Fruit fly (Drosophila melanogaster) whole organism, embryonic: ENCODE data around the gene HP1c.

Experiments
- Aef1 ChIP-seq: fragments of 200-800 bp; sonication (Bioruptor generic); IDR thresholded peaks from 3 replicates; pipeline ENCODE4 v1.3.6; 2022; ENCODE audit warnings: missing biosample characterization, missing genetic modification characterization
- BEAF-32 ChIP-seq: fragments of 200-800 bp; sonication (Bioruptor generic); optimal IDR thresholded peaks from 3 replicates; lab custom pipeline; 2017; ENCODE audit warnings: missing biosample characterization, missing genetic modification characterization, mild to moderate bottlenecking, moderate library complexity, missing genetic modification reagents
- Bgb ChIP-seq: fragments of 200-800 bp; sonication (Bioruptor generic); IDR thresholded peaks from 2 replicates; pipeline ENCODE4 v1.3.6; 2022; ENCODE audit warnings: missing biosample characterization, missing genetic modification characterization; ENCODE audit not compliant: partially characterized antibody
- CG12219 ChIP-seq: fragments of 200-800 bp; sonication (Bioruptor generic); optimal IDR thresholded peaks from 3 replicates; lab custom pipeline; 2018; ENCODE audit warnings: missing biosample characterization, mild to moderate bottlenecking, missing genetic modification characterization
- CG13287 ChIP-seq: fragments of 200-800 bp; sonication (Bioruptor generic); IDR thresholded peaks from 2 replicates; pipeline ENCODE4 v1.3.6; 2022; ENCODE audit warnings: missing biosample characterization, missing genetic modification characterization; ENCODE audit not compliant: partially characterized antibody
- CG15696 ChIP-seq: fragments of 200-800 bp; sonication (Bioruptor generic); optimal IDR thresholded peaks from 2 replicates; lab custom pipeline; 2019; ENCODE audit warnings: missing biosample characterization, mild to moderate bottlenecking, missing genetic modification characterization, moderate library complexity
- CG1602 ChIP-seq: fragments of 200-800 bp; sonication (Bioruptor generic); optimal IDR thresholded peaks from 3 replicates; lab custom pipeline; 2016; ENCODE audit warnings: missing biosample characterization, missing genetic modification characterization
- CG17829 ChIP-seq: fragments of 200-800 bp; optimal IDR thresholded peaks from 2 replicates; lab custom pipeline; 2019; ENCODE audit warnings: missing biosample characterization, mild to moderate bottlenecking, missing genetic modification characterization, moderate library complexity
- CG18599 ChIP-seq: fragments of 200-800 bp; sonication (Bioruptor generic); optimal IDR thresholded peaks from 3 replicates; lab custom pipeline; 2017; ENCODE audit warnings: missing biosample characterization, missing genetic modification characterization, mild to moderate bottlenecking, moderate library complexity, missing genetic modification reagents
- CG31388 ChIP-seq: fragments of 200-800 bp; sonication (Bioruptor generic); optimal IDR thresholded peaks from 2 replicates; lab custom pipeline; 2016; ENCODE audit warnings: missing biosample characterization, missing genetic modification characterization
- CG3726 ChIP-seq: fragments of 200-800 bp; sonication (Bioruptor generic); IDR thresholded peaks from 3 replicates; pipeline ENCODE4, ENCODE4 v1.3.6; 2022; ENCODE audit warnings: missing biosample characterization, missing genetic modification characterization
- CG6175 ChIP-seq: fragments of 200-800 bp; sonication (Bioruptor generic); IDR thresholded peaks from 3 replicates; pipeline ENCODE4 v1.3.6; 2022; ENCODE audit warnings: missing biosample characterization, missing genetic modification characterization
- CG6791 ChIP-seq: fragments of 200-800 bp; sonication (Bioruptor generic); IDR thresholded peaks from 3 replicates; pipeline ENCODE4 v1.3.6; 2022; ENCODE audit warnings: missing biosample characterization, missing genetic modification characterization; ENCODE audit not compliant: partially characterized antibody
- CG7786 ChIP-seq: fragments of 200-800 bp; sonication (Bioruptor generic); optimal IDR thresholded peaks from 2 replicates; lab custom pipeline; 2016; ENCODE audit warnings: missing biosample characterization, missing genetic modification characterization
- CG7963 ChIP-seq: fragments of 200-800 bp; sonication (Bioruptor generic); IDR thresholded peaks from 3 replicates; pipeline ENCODE4 v1.3.6; 2022; ENCODE audit warnings: missing biosample characterization, missing genetic modification characterization; ENCODE audit not compliant: partially characterized antibody
- CG8359 ChIP-seq: fragments of 200-800 bp; sonication (Bioruptor generic); optimal IDR thresholded peaks from 2 replicates; lab custom pipeline; 2017; ENCODE audit warnings: missing biosample characterization, mild to moderate bottlenecking, missing genetic modification characterization, borderline replicate concordance
- CoRest ChIP-seq: fragments of 200-800 bp; sonication (Bioruptor generic); optimal IDR thresholded peaks from 3 replicates; lab custom pipeline; 2018; ENCODE audit warnings: missing biosample characterization, mild to moderate bottlenecking, missing genetic modification characterization, moderate library complexity
- D19B ChIP-seq: fragments of 200-800 bp; sonication (Bioruptor generic); optimal IDR thresholded peaks from 2 replicates; lab custom pipeline; 2017; ENCODE audit warnings: missing biosample characterization, mild to moderate bottlenecking, missing genetic modification characterization
- Ets65A ChIP-seq: fragments of 200-800 bp; sonication (Bioruptor generic); peaks from one replicate; lab custom pipeline; 2016; ENCODE audit warnings: missing biosample characterization, missing genetic modification characterization
- Fer3 ChIP-seq: fragments of 200-800 bp; sonication (Bioruptor generic); optimal IDR thresholded peaks from 2 replicates; lab custom pipeline; 2018; ENCODE audit warnings: missing biosample characterization, mild to moderate bottlenecking, missing genetic modification characterization, moderate library complexity
- Gug ChIP-seq: fragments of 200-800 bp; sonication (Bioruptor generic); IDR thresholded peaks from 4 replicates; pipeline ENCODE4 v1.3.6; 2022; ENCODE audit warnings: missing biosample characterization, missing genetic modification characterization
- H2.0 ChIP-seq: fragments of 200-800 bp; sonication (Bioruptor generic); IDR thresholded peaks from 2 replicates; pipeline ENCODE4 v1.3.6; 2022; ENCODE audit warnings: missing biosample characterization, missing genetic modification characterization
- HmgZ ChIP-seq: fragments of 200-800 bp; sonication (Bioruptor generic); optimal IDR thresholded peaks from 2 replicates; lab custom pipeline; 2018; ENCODE audit warnings: missing biosample characterization, mild to moderate bottlenecking, missing genetic modification characterization
- NC2β ChIP-seq: fragments of 200-800 bp; sonication (Bioruptor generic); optimal IDR thresholded peaks from 2 replicates; lab custom pipeline; 2016; ENCODE audit warnings: missing biosample characterization, missing genetic modification characterization
- Opbp ChIP-seq: fragments of 200-800 bp; sonication (Bioruptor generic); IDR thresholded peaks from 3 replicates; pipeline ENCODE4 v1.3.6; 2022; ENCODE audit warnings: missing biosample characterization, missing genetic modification characterization; ENCODE audit not compliant: partially characterized antibody
- Poxn ChIP-seq: fragments of 200-800 bp; sonication (Bioruptor generic); IDR thresholded peaks from 2 replicates; pipeline ENCODE4 v1.3.6; 2022; ENCODE audit warnings: missing biosample characterization, missing genetic modification characterization
- Rfx ChIP-seq: fragments of 200-800 bp; sonication (Bioruptor generic); IDR thresholded peaks from 2 replicates; pipeline ENCODE4 v1.3.6; 2022; ENCODE audit warnings: missing biosample characterization, missing genetic modification characterization
- Sin3A ChIP-seq: fragments of >200 bp; optimal IDR thresholded peaks from 2 replicates; lab custom pipeline; 2018
- Trl ChIP-seq, 3 experiments: fragments of >200 bp in 2 of 3; fragments of 200-800 bp in 1 of 3; sonication (Bioruptor generic) in 1 of 3; optimal IDR thresholded peaks; 2 replicates in 1 of 3; 3 replicates in 2 of 3; lab custom pipeline; 2016 to 2017; ENCODE audit warnings: missing biosample characterization in 1 of 3, missing genetic modification characterization in 1 of 3
- bigmax ChIP-seq: fragments of 200-800 bp; sonication (Bioruptor generic); optimal IDR thresholded peaks from 2 replicates; lab custom pipeline; 2018; ENCODE audit warnings: missing biosample characterization, mild to moderate bottlenecking, missing genetic modification characterization
- bsh ChIP-seq, 2 experiments: fragments of 200-800 bp; sonication (Bioruptor generic); optimal IDR thresholded peaks; 2 replicates each; lab custom pipeline; 2017 to 2018; ENCODE audit warnings: mild to moderate bottlenecking in 2 of 2, missing biosample characterization in 2 of 2, missing genetic modification characterization in 2 of 2, moderate library complexity in 1 of 2
- cg ChIP-seq: fragments of 200-800 bp; sonication (Bioruptor generic); optimal IDR thresholded peaks from 3 replicates; lab custom pipeline; 2019; ENCODE audit warnings: missing biosample characterization, mild to moderate bottlenecking, missing genetic modification characterization, moderate library complexity
- corto ChIP-seq: fragments of 200-800 bp; sonication (Bioruptor generic); optimal IDR thresholded peaks from 2 replicates; lab custom pipeline; 2016; ENCODE audit warnings: missing biosample characterization, mild to moderate bottlenecking, missing genetic modification characterization, moderate library complexity
- eve ChIP-seq, 2 experiments: fragments of >200 bp; optimal IDR thresholded peaks; 2 replicates each; lab custom pipeline; 2017; ENCODE audit warnings: missing biosample characterization in 2 of 2, missing genetic modification characterization in 2 of 2
- gcm ChIP-seq: fragments of 200-800 bp; sonication (Bioruptor generic); optimal IDR thresholded peaks from 2 replicates; lab custom pipeline; 2019; ENCODE audit warnings: missing biosample characterization, mild to moderate bottlenecking, missing genetic modification characterization, moderate library complexity
- gsb-n ChIP-seq: fragments of 200-800 bp; sonication (Bioruptor generic); optimal IDR thresholded peaks from 3 replicates; lab custom pipeline; 2018; ENCODE audit warnings: missing biosample characterization, mild to moderate bottlenecking, missing genetic modification characterization
- ham ChIP-seq: fragments of 200-800 bp; sonication (Bioruptor generic); IDR thresholded peaks from 2 replicates; pipeline ENCODE4 v1.3.6; 2022; ENCODE audit warnings: missing biosample characterization, missing genetic modification characterization
- lmd ChIP-seq: fragments of 200-800 bp; sonication (Bioruptor generic); IDR thresholded peaks from 2 replicates; pipeline ENCODE4 v1.3.6; 2022; ENCODE audit warnings: missing biosample characterization, missing genetic modification characterization
- mirr ChIP-seq: fragments of 200-800 bp; sonication (Bioruptor generic); optimal IDR thresholded peaks from 3 replicates; lab custom pipeline; 2018; ENCODE audit warnings: missing biosample characterization, mild to moderate bottlenecking, missing genetic modification characterization
- phol ChIP-seq: fragments of 200-800 bp; sonication (Bioruptor generic); optimal IDR thresholded peaks from 3 replicates; lab custom pipeline; 2018; ENCODE audit warnings: missing biosample characterization, mild to moderate bottlenecking, missing genetic modification characterization, moderate library complexity
- sd ChIP-seq: fragments of 200-800 bp; sonication (Bioruptor generic); optimal IDR thresholded peaks from 3 replicates; lab custom pipeline; 2018; ENCODE audit warnings: missing biosample characterization, mild to moderate bottlenecking, missing genetic modification characterization, moderate library complexity
- sug ChIP-seq: fragments of 200-800 bp; optimal IDR thresholded peaks from 2 replicates; lab custom pipeline; 2019; ENCODE audit warnings: missing biosample characterization, mild to moderate bottlenecking, missing genetic modification characterization, moderate library complexity
- tna ChIP-seq: fragments of 200-800 bp; sonication (Bioruptor generic); IDR thresholded peaks from 2 replicates; pipeline ENCODE4 v1.3.6; 2022; ENCODE audit warnings: missing biosample characterization, missing genetic modification characterization; ENCODE audit not compliant: partially characterized antibody
- zfh1 ChIP-seq: fragments of 200-800 bp; sonication (Bioruptor generic); IDR thresholded peaks from 3 replicates; pipeline ENCODE4 v1.3.6; 2022; ENCODE audit warnings: missing biosample characterization, missing genetic modification characterization

Gene HP1c

dm6 chr3R:22727857-22728256 is 17.6 kb upstream of the HP1c start (continued):
- TF ChIP-seq sd (tag; lab: Kevin White, UChicago) (peak; percentile 17), CG15696 (tag; lab: Kevin White, UChicago) (no peak), lmd (GFP tag; lab: Robert Waterston, UW) (peak; percentile 37), CG12219 (GFP tag; lab: Kevin White, UChicago) (no peak), CG18599 (GFP tag; lab: Kevin White, UChicago) (no peak), Ets65A (GFP tag; lab: Kevin White, UChicago) (peak; percentile 84), sug (tag; lab: Kevin White, UChicago) (no peak), CG6791 (GFP tag; lab: Robert Waterston, UW) (no peak), mirr (no peak), CG3726 (GFP tag; lab: Robert Waterston, UW) (no peak), zfh1 (GFP tag; lab: Robert Waterston, UW) (peak; percentile 33; the same call in 1 of the 3 replicates), Rfx (GFP tag; lab: Robert Waterston, UW) (peak; percentile 53), CG7786 (GFP tag; lab: Kevin White, UChicago) (no peak)

DNA sequence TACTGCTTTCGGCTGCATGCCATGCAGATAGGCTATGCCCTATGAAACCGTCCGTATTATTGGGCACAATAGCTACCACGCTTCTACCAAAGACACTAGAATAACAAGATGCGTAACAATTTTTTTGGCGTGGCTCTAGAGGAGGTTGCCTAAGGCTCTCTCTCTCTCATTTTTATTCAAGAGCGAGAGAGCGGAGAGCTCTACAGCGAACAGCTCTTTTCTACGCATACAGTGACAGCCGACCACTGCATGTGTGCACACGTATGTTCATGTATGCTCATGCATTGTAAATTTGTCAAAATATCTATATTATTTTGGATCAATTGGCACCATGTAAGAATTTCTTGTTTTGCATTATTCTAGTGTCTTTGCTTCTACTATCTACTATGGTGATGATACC is 12.4 kb upstream of the HP1c start:
- TF ChIP-seq D19B (GFP tag; lab: Kevin White, UChicago), result no peak
- 0 out of 2 replicates have a peak, but pooled peaks have one; percentile 17 for TF ChIP-seq tna (GFP tag; lab: Robert Waterston, UW)
- TF ChIP-seq Trl (optimal IDR thresholded peaks at IDR 0.05; lab: Kevin White, UChicago), result peak; percentile 58 to 66
- TF ChIP-seq Trl (GFP tag; optimal IDR thresholded peaks at IDR 0.05; lab: Kevin White, UChicago), result no peak
- TF ChIP-seq phol (tag; lab: Kevin White, UChicago), result no peak
- TF ChIP-seq cg (GFP tag; lab: Kevin White, UChicago), result peak; percentile 53

DNA sequence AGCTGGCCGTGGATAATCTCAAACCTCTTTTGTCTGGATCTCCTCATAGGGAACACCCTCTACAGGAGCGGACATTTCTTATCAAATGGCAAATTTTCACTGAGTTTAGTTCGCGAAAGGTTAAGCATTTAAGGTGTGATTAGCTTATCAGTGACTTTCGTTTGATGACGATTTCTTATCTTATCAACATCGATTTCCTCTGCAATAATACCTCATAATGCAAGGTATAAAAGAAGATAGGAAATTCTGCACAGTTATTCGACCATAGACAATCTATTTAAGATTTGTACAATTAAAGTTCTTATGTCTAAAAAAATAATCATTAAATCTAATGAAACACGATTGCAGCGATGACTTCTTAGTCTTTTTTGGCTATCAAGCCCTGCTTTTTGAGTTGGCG is 11.7 kb upstream of the HP1c start, which contains the start of gene Takl2:
Gene Takl2 (minus strand): TSS at position 101 of the 400 bp plus-strand sequence.
- TF ChIP-seq CG17829 (tag; lab: Kevin White, UChicago), result no peak
- no peak for TF ChIP-seq bsh (GFP tag; optimal IDR thresholded peaks at IDR 0.05; lab: Kevin White, UChicago)

DNA sequence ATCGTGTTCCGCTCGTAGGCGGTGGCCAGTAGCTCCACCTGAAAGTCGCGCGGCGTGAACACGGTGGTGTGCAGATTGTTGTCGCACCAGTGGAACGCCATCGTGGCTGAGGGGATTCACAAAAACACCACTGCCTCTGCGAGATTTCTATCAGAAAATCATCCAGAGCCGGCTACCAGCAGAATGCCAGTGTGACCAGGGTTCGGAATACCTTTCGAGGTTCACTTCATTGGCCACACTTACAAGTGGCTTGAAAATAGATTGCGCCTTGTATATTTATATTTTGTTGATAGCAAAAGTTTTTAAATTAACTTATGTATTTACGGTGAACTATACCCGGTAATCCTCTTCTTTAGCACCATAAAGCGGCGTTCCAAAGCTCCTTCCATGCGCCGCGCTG is 4.5 kb upstream of the HP1c start, which contains the start of the genes Dcr-1 and CG6985:
Gene Dcr-1 (minus strand): TSS at position 162 of the 400 bp plus-strand sequence.
Gene CG6985 (plus strand): TSS at position 221 of the 400 bp plus-strand sequence.
- no peak for TF ChIP-seq NC2β
- no peak for TF ChIP-seq Fer3 (tag; lab: Kevin White, UChicago)
- TF ChIP-seq CoRest (tag; lab: Kevin White, UChicago), result no peak
- no peak for TF ChIP-seq Poxn (GFP tag; lab: Robert Waterston, UW)
- peak; percentile 40 for TF ChIP-seq CG13287
- TF ChIP-seq gsb-n (tag; lab: Kevin White, UChicago), result no peak
- peak; percentile 11 for TF ChIP-seq HmgZ (tag; lab: Kevin White, UChicago)
- TF ChIP-seq gcm (GFP tag; lab: Kevin White, UChicago), result no peak
- no peak for TF ChIP-seq Gug (GFP tag; lab: Robert Waterston, UW)
- 0 out of 3 replicates have a peak, but pooled peaks have one; percentile 24 for TF ChIP-seq Opbp (GFP tag; lab: Robert Waterston, UW)
- no peak for TF ChIP-seq bigmax (GFP tag; lab: Kevin White, UChicago)
- no peak for TF ChIP-seq CG6175 (GFP tag; lab: Robert Waterston, UW)
- TF ChIP-seq eve (GFP tag; optimal IDR thresholded peaks at IDR 0.05; lab: Kevin White, UChicago), result no peak
- no peak for TF ChIP-seq CG8359 (GFP tag; lab: Kevin White, UChicago)
- TF ChIP-seq Aef1 (GFP tag; lab: Robert Waterston, UW), result no peak
- no peak for TF ChIP-seq CG17829 (tag; lab: Kevin White, UChicago)
- TF ChIP-seq corto (GFP tag; lab: Kevin White, UChicago), result no peak
- TF ChIP-seq Bgb (GFP tag; lab: Robert Waterston, UW), result no peak
- peak; percentile 13 for TF ChIP-seq Sin3A (lab: Kevin White, UChicago)
- TF ChIP-seq CG7963 (GFP tag; lab: Robert Waterston, UW), result peak; percentile 26; the same call in 1 of the 3 replicates
- peak; percentile 19 for TF ChIP-seq BEAF-32
- TF ChIP-seq ham, result no peak
- TF ChIP-seq tna (GFP tag; lab: Robert Waterston, UW), result no peak
- TF ChIP-seq CG31388 (GFP tag; lab: Kevin White, UChicago), result no peak
- no peak for TF ChIP-seq CG1602 (GFP tag; lab: Kevin White, UChicago)
- no peak for TF ChIP-seq bsh (GFP tag; optimal IDR thresholded peaks at IDR 0.05; lab: Kevin White, UChicago)
- no peak for TF ChIP-seq H2.0 (GFP tag; lab: Robert Waterston, UW)
